Fruit fly (Drosophila melanogaster): ENCODE results near the gene Task7.

The Task7 gene

DNA sequence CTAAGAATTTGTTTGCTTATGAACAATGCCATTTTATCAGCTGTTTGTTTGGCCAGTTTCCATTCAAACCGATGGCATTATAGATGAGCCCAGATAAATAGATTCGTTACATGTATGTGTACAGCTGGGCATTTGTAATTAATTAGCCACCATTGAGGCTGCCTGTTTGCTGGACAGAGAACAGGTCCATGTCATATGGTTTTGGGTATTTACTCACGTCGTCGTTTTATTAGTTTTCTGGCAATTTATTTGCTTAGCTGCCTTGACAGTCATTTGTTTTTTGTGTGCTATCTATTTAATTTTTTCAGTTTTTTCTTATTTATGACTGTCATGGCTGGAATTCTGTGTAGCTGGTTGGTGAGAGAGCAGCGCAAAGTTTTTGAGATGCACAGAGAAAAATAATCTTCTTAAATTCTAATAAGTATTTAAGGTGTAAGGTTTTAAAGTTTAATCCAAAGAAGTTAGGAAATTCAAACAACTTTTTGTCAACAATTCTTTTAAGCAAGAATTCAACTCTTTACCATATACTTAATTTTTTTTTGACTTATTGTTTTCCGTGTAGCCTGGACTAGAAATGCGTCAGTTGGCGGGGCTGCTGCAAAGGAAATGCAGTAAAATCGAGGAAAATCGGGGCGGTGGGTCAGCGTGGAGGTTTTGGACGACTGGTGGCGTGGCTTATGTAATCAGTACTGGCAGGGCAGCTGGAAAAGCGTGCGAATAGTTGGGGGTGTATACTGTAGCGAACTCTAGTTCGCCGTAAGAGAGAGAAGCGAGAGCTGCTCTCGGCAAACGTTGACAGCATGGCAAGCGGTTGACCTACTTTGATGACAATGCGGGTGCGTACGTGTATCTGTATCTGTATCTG is 22.7 kb upstream of the Task7 start (continued):
- TF ChIP-seq CG10321 (GFP tag; IDR thresholded peaks at IDR 0.05) (peak; percentile 65; the same call in 1 of the 2 replicates), lab (GFP tag; optimal IDR thresholded peaks at IDR 0.05) (peak; percentile 89), CG7987 (GFP tag; optimal IDR thresholded peaks at IDR 0.05) (peak; percentile 6), cg (GFP tag; optimal IDR thresholded peaks at IDR 0.05) (peak; percentile 25), Abd-B (GFP tag; optimal IDR thresholded peaks at IDR 0.05) (peak; percentile 77), CG13287 (GFP tag; IDR thresholded peaks at IDR 0.05; ENCODE audit: partially characterized antibody) (no peak), CG33557 (GFP tag; optimal IDR thresholded peaks at IDR 0.05) (peak; percentile 41), CG10959 (GFP tag; IDR thresholded peaks at IDR 0.05) (0 out of 2 replicates have a peak, but pooled peaks have one; percentile 22), ash1 (GFP tag; optimal IDR thresholded peaks at IDR 0.05) (no peak), trem (tag; optimal IDR thresholded peaks at IDR 0.05) (peak; percentile 69), CG14050 (GFP tag; IDR thresholded peaks at IDR 0.05) (peak; percentile 83), Hr3 (GFP tag; optimal IDR thresholded peaks at IDR 0.05) (peak; percentile 84), sna (GFP tag; IDR thresholded peaks at IDR 0.05; ENCODE audit: partially characterized antibody) (no peak), CG12219 (GFP tag; optimal IDR thresholded peaks at IDR 0.05) (peak; percentile 72), her (GFP tag; optimal IDR thresholded peaks at IDR 0.05) (peak; percentile 65), CG10274 (GFP tag; optimal IDR thresholded peaks at IDR 0.05) (peak; percentile 26), CG15011 (GFP tag; optimal IDR thresholded peaks at IDR 0.05) (peak; percentile 72), CG1529 (GFP tag; optimal IDR thresholded peaks at IDR 0.05) (peak; percentile 61), Usf (GFP tag; optimal IDR thresholded peaks at IDR 0.05) (peak; percentile 49), hkb (optimal IDR thresholded peaks at IDR 0.05) (no peak), hkb (GFP tag; IDR thresholded peaks at IDR 0.05) (peak; percentile 91), CG7963 (GFP tag; IDR thresholded peaks at IDR 0.05; ENCODE audit: partially characterized antibody) (no peak), CG1792 (GFP tag; optimal IDR thresholded peaks at IDR 0.05) (peak; percentile 72), vfl (GFP tag; optimal IDR thresholded peaks at IDR 0.05) (peak; percentile 63), B-H2 (GFP tag; optimal IDR thresholded peaks at IDR 0.05) (no peak), CG11456 (GFP tag; IDR thresholded peaks at IDR 0.05) (peak; percentile 82), slbo (GFP tag; IDR thresholded peaks at IDR 0.05) (peak; percentile 93), Aef1 (GFP tag; IDR thresholded peaks at IDR 0.05) (peak; percentile 51), CG3065 (GFP tag; optimal IDR thresholded peaks at IDR 0.05) (no peak), TFAM (GFP tag; optimal IDR thresholded peaks at IDR 0.05) (no peak), CG12299 (tag; optimal IDR thresholded peaks at IDR 0.05) (peak; percentile 82), Doc2 (GFP tag; IDR thresholded peaks at IDR 0.05) (no peak), kay (GFP tag; optimal IDR thresholded peaks at IDR 0.05) (peak; percentile 76), dm (GFP tag; optimal IDR thresholded peaks at IDR 0.05) (peak; percentile 73), CG31388 (GFP tag; optimal IDR thresholded peaks at IDR 0.05) (peak; percentile 44), CG13775 (GFP tag; optimal IDR thresholded peaks at IDR 0.05) (peak; percentile 76), cad (GFP tag; optimal IDR thresholded peaks at IDR 0.05) (no peak), CG10543 (GFP tag; optimal IDR thresholded peaks at IDR 0.05) (peak; percentile 61), Hsf (GFP tag; optimal IDR thresholded peaks at IDR 0.05) (peak; percentile 84), CG32767 (GFP tag; IDR thresholded peaks at IDR 0.05) (peak; percentile 85; the same call in 1 of the 2 replicates), CG6765 (GFP tag; optimal IDR thresholded peaks at IDR 0.05) (peak; percentile 88), CG3281 (GFP tag; optimal IDR thresholded peaks at IDR 0.05) (peak; percentile 87), Stat92E (GFP tag; optimal IDR thresholded peaks at IDR 0.05) (no peak), CG6689 (GFP tag; IDR thresholded peaks at IDR 0.05) (peak; percentile 88), Sry-β (GFP tag; optimal IDR thresholded peaks at IDR 0.05) (no peak), pros (GFP tag; optimal IDR thresholded peaks at IDR 0.05) (no peak), cas (GFP tag; IDR thresholded peaks at IDR 0.05) (peak; percentile 68), CG18764 (GFP tag; optimal IDR thresholded peaks at IDR 0.05) (peak; percentile 68), sd (tag; optimal IDR thresholded peaks at IDR 0.05) (peak; percentile 77)

All from whole organism, embryonic.